ENCODE assay signal across 1 fruit fly cellular context in the genomic region with DNA sequence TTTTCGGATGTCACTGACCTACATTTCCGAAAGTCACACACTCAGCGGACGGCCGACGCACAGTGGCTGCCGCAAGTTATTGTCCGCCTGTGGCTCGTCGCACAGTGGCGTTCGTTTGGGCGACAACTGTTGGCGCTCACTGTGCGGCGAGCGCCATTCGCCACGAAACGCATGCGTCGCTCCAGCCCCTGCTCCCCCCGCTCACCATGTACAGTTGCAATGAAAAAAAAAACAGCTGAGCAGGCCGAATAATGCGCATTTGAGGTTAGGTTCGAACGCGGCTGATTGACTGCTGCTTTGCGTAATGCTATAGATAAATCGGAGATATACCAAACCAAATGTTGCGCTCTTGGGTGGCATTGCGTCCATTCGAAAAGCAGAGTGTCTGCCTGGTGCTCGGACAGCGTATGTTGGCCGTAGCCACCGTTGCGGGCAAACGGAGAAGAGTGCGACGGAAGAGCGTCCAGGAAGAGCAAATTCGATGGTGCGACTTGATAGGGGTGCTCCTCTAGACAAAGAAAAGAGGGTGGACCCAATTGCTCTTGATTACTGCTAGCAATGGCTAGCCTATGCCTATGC.
TF ChIP-seq lines count a peak whose summit lies in the region.

No protein-coding gene starts in this region.

TF ChIP-seq in whole organism, embryonic, 481 proteins besides CTCF, POLR2A, EP300 and RAD21 (continued from another document and continues in another):
- TF ChIP-seq crol (GFP tag; IDR thresholded peaks at IDR 0.05; lab: Robert Waterston, UW) (peak; percentile 100), CG31441 (GFP tag; IDR thresholded peaks at IDR 0.05; lab: Robert Waterston, UW) (peak; percentile 57; the same call in 1 of the 2 replicates), CG6654 (GFP tag; optimal IDR thresholded peaks at IDR 0.05; lab: Kevin White, UChicago) (peak; percentile 23), lbe (GFP tag; optimal IDR thresholded peaks at IDR 0.05; lab: Kevin White, UChicago) (peak; percentile 41), mirr (GFP tag; optimal IDR thresholded peaks at IDR 0.05; lab: Kevin White, UChicago) (peak; percentile 88), Side (GFP tag; optimal IDR thresholded peaks at IDR 0.05; lab: Kevin White, UChicago) (peak; percentile 87), CG9932 (GFP tag; IDR thresholded peaks at IDR 0.05; lab: Robert Waterston, UW) (peak; percentile 96), Deaf1 (tag; optimal IDR thresholded peaks at IDR 0.05; lab: Kevin White, UChicago) (peak; percentile 77), dysf (GFP tag; IDR thresholded peaks at IDR 0.05; lab: Robert Waterston, UW) (peak; percentile 85), Aef1 (GFP tag; IDR thresholded peaks at IDR 0.05; lab: Robert Waterston, UW) (peak; percentile 90), Optix (GFP tag; IDR thresholded peaks at IDR 0.05; lab: Robert Waterston, UW) (peak; percentile 89), rib (GFP tag; IDR thresholded peaks at IDR 0.05; lab: Robert Waterston, UW) (peak; percentile 93), CHES-1-like (GFP tag; optimal IDR thresholded peaks at IDR 0.05; lab: Kevin White, UChicago) (peak; percentile 94), CG12071 (GFP tag; optimal IDR thresholded peaks at IDR 0.05; lab: Kevin White, UChicago) (peak; percentile 85), CG30403 (GFP tag; optimal IDR thresholded peaks at IDR 0.05; lab: Kevin White, UChicago) (peak; percentile 84), CG10959 (GFP tag; IDR thresholded peaks at IDR 0.05; lab: Robert Waterston, UW) (peak; percentile 75), lilli (GFP tag; optimal IDR thresholded peaks at IDR 0.05; lab: Kevin White, UChicago) (peak; percentile 91), CG12219 (GFP tag; optimal IDR thresholded peaks at IDR 0.05; lab: Kevin White, UChicago) (peak; percentile 76), br (optimal IDR thresholded peaks at IDR 0.05; lab: Kevin White, UChicago) (no peak), hb (GFP tag; IDR thresholded peaks at IDR 0.05; lab: Robert Waterston, UW; ENCODE audit: partially characterized antibody) (no peak), Dip3 (GFP tag; optimal IDR thresholded peaks at IDR 0.05; lab: Kevin White, UChicago) (peak; percentile 75), CG7271 (tag; optimal IDR thresholded peaks at IDR 0.05; lab: Kevin White, UChicago) (no peak), CkIIα-i1 (GFP tag; IDR thresholded peaks at IDR 0.05; lab: Robert Waterston, UW) (peak; percentile 54; the same call in 1 of the 2 replicates), stc (GFP tag; IDR thresholded peaks at IDR 0.05; lab: Robert Waterston, UW) (peak; percentile 71), CG8089 (GFP tag; optimal IDR thresholded peaks at IDR 0.05; lab: Kevin White, UChicago) (peak; percentile 60), HLH54F (GFP tag; optimal IDR thresholded peaks at IDR 0.05; lab: Kevin White, UChicago) (peak; percentile 83), Mes4 (GFP tag; optimal IDR thresholded peaks at IDR 0.05; lab: Kevin White, UChicago) (peak; percentile 78), Stat92E (GFP tag; optimal IDR thresholded peaks at IDR 0.05; lab: Kevin White, UChicago) (peak in 1 of 3 experiments; percentile 24), CG3065 (GFP tag; optimal IDR thresholded peaks at IDR 0.05; lab: Kevin White, UChicago) (peak; percentile 36), CG13894 (tag; optimal IDR thresholded peaks at IDR 0.05; lab: Kevin White, UChicago) (peak; percentile 83), scrt (GFP tag; optimal IDR thresholded peaks at IDR 0.05; lab: Kevin White, UChicago) (peak; percentile 64), CG17568 (GFP tag; optimal IDR thresholded peaks at IDR 0.05; lab: Kevin White, UChicago) (no peak), Bdp1 (GFP tag; optimal IDR thresholded peaks at IDR 0.05; lab: Kevin White, UChicago) (peak; percentile 36), chif (GFP tag; optimal IDR thresholded peaks at IDR 0.05; lab: Kevin White, UChicago) (peak; percentile 78 to 83), CG10431 (GFP tag; optimal IDR thresholded peaks at IDR 0.05; lab: Kevin White, UChicago) (peak; percentile 79), slou (GFP tag; optimal IDR thresholded peaks at IDR 0.05; lab: Kevin White, UChicago) (peak; percentile 29), CG12155 (GFP tag; optimal IDR thresholded peaks at IDR 0.05; lab: Kevin White, UChicago) (peak; percentile 79), bigmax (GFP tag; optimal IDR thresholded peaks at IDR 0.05; lab: Kevin White, UChicago) (peak; percentile 100), vfl (GFP tag; optimal IDR thresholded peaks at IDR 0.05; lab: Kevin White, UChicago) (no peak), HLH3B (GFP tag; IDR thresholded peaks at IDR 0.05; lab: Robert Waterston, UW) (peak; percentile 86), CG8944 (GFP tag; optimal IDR thresholded peaks at IDR 0.05; lab: Kevin White, UChicago) (peak; percentile 89), Nf-YC (tag; optimal IDR thresholded peaks at IDR 0.05; lab: Kevin White, UChicago) (peak; percentile 68), CG7963 (GFP tag; IDR thresholded peaks at IDR 0.05; lab: Robert Waterston, UW; ENCODE audit: partially characterized antibody) (0 out of 3 replicates have a peak, but pooled peaks have one; percentile 24), pros (GFP tag; optimal IDR thresholded peaks at IDR 0.05; lab: Kevin White, UChicago) (peak; percentile 32), en (GFP tag; optimal IDR thresholded peaks at IDR 0.05; lab: Kevin White, UChicago) (peak; percentile 59), lola (GFP tag; optimal IDR thresholded peaks at IDR 0.05; lab: Kevin White, UChicago) (peak in 1 of 3 experiments; percentile 18), kay (GFP tag; optimal IDR thresholded peaks at IDR 0.05; lab: Kevin White, UChicago) (peak; percentile 88), CG9215 (GFP tag; IDR thresholded peaks at IDR 0.05; lab: Robert Waterston, UW) (peak; percentile 85), dmrt99B (tag; optimal IDR thresholded peaks at IDR 0.05; lab: Kevin White, UChicago) (peak; percentile 73), CG6272 (GFP tag; IDR thresholded peaks at IDR 0.05; lab: Robert Waterston, UW) (peak; percentile 61), fd3F (GFP tag; optimal IDR thresholded peaks at IDR 0.05; lab: Kevin White, UChicago) (peak; percentile 47), E2f2 (GFP tag; IDR thresholded peaks at IDR 0.05; lab: Robert Waterston, UW) (peak; percentile 66; the same call in 1 of the 2 replicates), MBD-R2 (GFP tag; IDR thresholded peaks at IDR 0.05; lab: Robert Waterston, UW) (peak; percentile 95), chm (GFP tag; IDR thresholded peaks at IDR 0.05; lab: Robert Waterston, UW) (peak; percentile 93), zf30C (GFP tag; optimal IDR thresholded peaks at IDR 0.05; lab: Kevin White, UChicago) (no peak), Hmr (GFP tag; optimal IDR thresholded peaks at IDR 0.05; lab: Kevin White, UChicago) (peak; percentile 92), Kr (GFP tag; optimal IDR thresholded peaks at IDR 0.05; lab: Kevin White, UChicago) (no peak), CG1602 (GFP tag; optimal IDR thresholded peaks at IDR 0.05; lab: Kevin White, UChicago) (peak; percentile 65), CG10147 (GFP tag; optimal IDR thresholded peaks at IDR 0.05; lab: Kevin White, UChicago) (peak; percentile 39), amos (GFP tag; IDR thresholded peaks at IDR 0.05; lab: Robert Waterston, UW; ENCODE audit: partially characterized antibody) (peak; percentile 48; the same call in 1 of the 2 replicates), wor (GFP tag; IDR thresholded peaks at IDR 0.05; lab: Robert Waterston, UW) (peak; percentile 63), bcd (GFP tag; optimal IDR thresholded peaks at IDR 0.05; lab: Kevin White, UChicago) (peak; percentile 82), Tbp (GFP tag; optimal IDR thresholded peaks at IDR 0.05; lab: Kevin White, UChicago) (no peak), CG17802 (tag; optimal IDR thresholded peaks at IDR 0.05; lab: Kevin White, UChicago) (peak; percentile 34), gce (GFP tag; IDR thresholded peaks at IDR 0.05; lab: Robert Waterston, UW) (peak; percentile 98), tll (GFP tag; optimal IDR thresholded peaks at IDR 0.05; lab: Kevin White, UChicago) (no peak), tx (GFP tag; optimal IDR thresholded peaks at IDR 0.05; lab: Kevin White, UChicago) (peak; percentile 84), Ets65A (GFP tag; lab: Kevin White, UChicago) (peak; percentile 98), org-1 (GFP tag; optimal IDR thresholded peaks at IDR 0.05; lab: Kevin White, UChicago) (peak; percentile 70), hth (optimal IDR thresholded peaks at IDR 0.05; lab: Kevin White, UChicago) (no peak), odd (GFP tag; optimal IDR thresholded peaks at IDR 0.05; lab: Kevin White, UChicago) (peak; percentile 47), ap (GFP tag; IDR thresholded peaks at IDR 0.05; lab: Robert Waterston, UW) (peak; percentile 83), Myb (GFP tag; optimal IDR thresholded peaks at IDR 0.05; lab: Kevin White, UChicago) (peak; percentile 71), nom (GFP tag; optimal IDR thresholded peaks at IDR 0.05; lab: Kevin White, UChicago) (peak; percentile 72), CG16815 (GFP tag; optimal IDR thresholded peaks at IDR 0.05; lab: Kevin White, UChicago) (peak; percentile 72), dpn (GFP tag; optimal IDR thresholded peaks at IDR 0.05; lab: Kevin White, UChicago) (peak; percentile 85 to 92), Abd-B (GFP tag; optimal IDR thresholded peaks at IDR 0.05; lab: Kevin White, UChicago) (peak; percentile 27), CG13287 (GFP tag; IDR thresholded peaks at IDR 0.05; lab: Robert Waterston, UW; ENCODE audit: partially characterized antibody) (peak; percentile 65), CG9876 (GFP tag; optimal IDR thresholded peaks at IDR 0.05; lab: Kevin White, UChicago) (peak; percentile 76), chinmo (GFP tag; IDR thresholded peaks at IDR 0.05; lab: Robert Waterston, UW; ENCODE audit: partially characterized antibody) (peak; percentile 99), grn (GFP tag; optimal IDR thresholded peaks at IDR 0.05; lab: Kevin White, UChicago) (peak; percentile 64), CG5953 (GFP tag; IDR thresholded peaks at IDR 0.05; lab: Robert Waterston, UW) (peak; percentile 89), Gsc (GFP tag; IDR thresholded peaks at IDR 0.05; lab: Robert Waterston, UW) (no peak; the same call in 1 of the 2 replicates), CG6765 (GFP tag; optimal IDR thresholded peaks at IDR 0.05; lab: Kevin White, UChicago) (peak; percentile 76), CG33213 (GFP tag; optimal IDR thresholded peaks at IDR 0.05; lab: Kevin White, UChicago) (peak; percentile 79), CG13775 (GFP tag; optimal IDR thresholded peaks at IDR 0.05; lab: Kevin White, UChicago) (peak; percentile 64), CG12942 (GFP tag; optimal IDR thresholded peaks at IDR 0.05; lab: Kevin White, UChicago) (peak; percentile 79), Dad (GFP tag; optimal IDR thresholded peaks at IDR 0.05; lab: Kevin White, UChicago) (peak; percentile 84), CG11723 (GFP tag; optimal IDR thresholded peaks at IDR 0.05; lab: Kevin White, UChicago) (peak; percentile 79), CG7372 (GFP tag; IDR thresholded peaks at IDR 0.05; lab: Robert Waterston, UW) (peak; percentile 74), CG13424 (tag; optimal IDR thresholded peaks at IDR 0.05; lab: Kevin White, UChicago) (peak; percentile 65), NK7.1 (GFP tag; optimal IDR thresholded peaks at IDR 0.05; lab: Kevin White, UChicago) (peak; percentile 53), CG34224 (GFP tag; IDR thresholded peaks at IDR 0.05; lab: Robert Waterston, UW; ENCODE audit: partially characterized antibody) (peak; percentile 54; the same call in 1 of the 3 replicates), CG32767 (GFP tag; IDR thresholded peaks at IDR 0.05; lab: Robert Waterston, UW) (peak; percentile 81), her (GFP tag; optimal IDR thresholded peaks at IDR 0.05; lab: Kevin White, UChicago) (peak; percentile 93), ase (GFP tag; IDR thresholded peaks at IDR 0.05; lab: Robert Waterston, UW) (peak; percentile 89), CG1603 (tag; optimal IDR thresholded peaks at IDR 0.05; lab: Kevin White, UChicago) (peak; percentile 85), CG11456 (GFP tag; IDR thresholded peaks at IDR 0.05; lab: Robert Waterston, UW) (peak; percentile 97), CG42726 (GFP tag; IDR thresholded peaks at IDR 0.05; lab: Robert Waterston, UW; ENCODE audit: partially characterized antibody) (peak; percentile 70), esg (GFP tag; conservative IDR thresholded peaks at IDR 0.05; lab: Robert Waterston, UW) (peak; percentile 73), nmo (GFP tag; optimal IDR thresholded peaks at IDR 0.05; lab: Kevin White, UChicago) (peak; percentile 63), D19B (GFP tag; optimal IDR thresholded peaks at IDR 0.05; lab: Kevin White, UChicago) (peak; percentile 32), CG7745 (tag; optimal IDR thresholded peaks at IDR 0.05; lab: Kevin White, UChicago) (no peak), pfk (GFP tag; optimal IDR thresholded peaks at IDR 0.05; lab: Kevin White, UChicago) (peak; percentile 63), fd102C (GFP tag; optimal IDR thresholded peaks at IDR 0.05; lab: Kevin White, UChicago) (no peak), GATAe (GFP tag; conservative IDR thresholded peaks at IDR 0.05; lab: Robert Waterston, UW) (peak; percentile 37; the same call in 1 of the 2 replicates), Xrp1 (GFP tag; IDR thresholded peaks at IDR 0.05; lab: Robert Waterston, UW) (peak; percentile 83), CG6683 (GFP tag; optimal IDR thresholded peaks at IDR 0.05; lab: Kevin White, UChicago) (peak; percentile 70), tgo (GFP tag; IDR thresholded peaks at IDR 0.05; lab: Robert Waterston, UW) (peak; percentile 85), CG11093 (GFP tag; IDR thresholded peaks at IDR 0.05; lab: Robert Waterston, UW) (peak; percentile 85), CG4404 (GFP tag; IDR thresholded peaks at IDR 0.05; lab: Robert Waterston, UW) (peak; percentile 64), MTF-1 (GFP tag; optimal IDR thresholded peaks at IDR 0.05; lab: Kevin White, UChicago; ENCODE audit: borderline replicate concordance) (peak; percentile 87), CG8281 (tag; optimal IDR thresholded peaks at IDR 0.05; lab: Kevin White, UChicago) (no peak), CG6175 (GFP tag; IDR thresholded peaks at IDR 0.05; lab: Robert Waterston, UW) (peak; percentile 87), CG14710 (tag; optimal IDR thresholded peaks at IDR 0.05; lab: Kevin White, UChicago) (peak; percentile 49), Bgb (GFP tag; IDR thresholded peaks at IDR 0.05; lab: Robert Waterston, UW; ENCODE audit: partially characterized antibody) (peak; percentile 67), corto (GFP tag; optimal IDR thresholded peaks at IDR 0.05; lab: Kevin White, UChicago) (no peak), Neu2 (GFP tag; optimal IDR thresholded peaks at IDR 0.05; lab: Kevin White, UChicago; ENCODE audit: borderline replicate concordance) (no peak), tio (GFP tag; optimal IDR thresholded peaks at IDR 0.05; lab: Kevin White, UChicago) (no peak), CG9817 (tag; optimal IDR thresholded peaks at IDR 0.05; lab: Kevin White, UChicago) (peak; percentile 79), CG3995 (GFP tag; optimal IDR thresholded peaks at IDR 0.05; lab: Kevin White, UChicago) (peak; percentile 55), Rfx (GFP tag; IDR thresholded peaks at IDR 0.05; lab: Robert Waterston, UW) (peak; percentile 97)
